Fruit fly (Drosophila melanogaster) whole organism, embryonic: ENCODE data around the gene CG32650.

Experiments
- CG12104 ChIP-seq: fragments of 200-800 bp; sonication (Bioruptor generic); optimal IDR thresholded peaks from 3 replicates; lab custom pipeline; 2016; ENCODE audit warnings: missing biosample characterization, missing genetic modification characterization
- CG14965 ChIP-seq: fragments of 200-800 bp; sonication (Bioruptor generic); optimal IDR thresholded peaks from 2 replicates; lab custom pipeline; 2016; ENCODE audit warnings: missing biosample characterization, missing genetic modification characterization, borderline replicate concordance
- CG15479 ChIP-seq: fragments of 200-800 bp; sonication (Bioruptor generic); optimal IDR thresholded peaks from 3 replicates; lab custom pipeline; 2019; ENCODE audit warnings: missing biosample characterization, mild to moderate bottlenecking, missing genetic modification characterization, moderate library complexity
- CG4820 ChIP-seq: fragments of 200-800 bp; sonication (Bioruptor generic); optimal IDR thresholded peaks from 3 replicates; lab custom pipeline; 2016; ENCODE audit warnings: missing biosample characterization, missing genetic modification characterization
- HLH3B ChIP-seq: fragments of 200-800 bp; sonication (Bioruptor generic); IDR thresholded peaks from 2 replicates; pipeline ENCODE4 v1.3.6; 2022; ENCODE audit warnings: missing biosample characterization, missing genetic modification characterization
- crol ChIP-seq: fragments of 200-800 bp; sonication (Bioruptor generic); IDR thresholded peaks from 2 replicates; pipeline ENCODE4 v1.3.6; 2022; ENCODE audit warnings: missing biosample characterization, missing genetic modification characterization
- jigr1 ChIP-seq: fragments of 200-800 bp; sonication (Bioruptor generic); IDR thresholded peaks from 3 replicates; pipeline ENCODE4 v1.3.6; 2022; ENCODE audit warnings: missing biosample characterization, missing genetic modification characterization
- maf-S ChIP-seq: fragments of 200-800 bp; sonication (Bioruptor generic); optimal IDR thresholded peaks from 2 replicates; lab custom pipeline; 2016; ENCODE audit warnings: missing biosample characterization, missing genetic modification characterization
- ro ChIP-seq: fragments of 200-800 bp; sonication (Bioruptor generic); IDR thresholded peaks from 2 replicates; pipeline ENCODE4 v1.3.6; 2022; ENCODE audit warnings: missing biosample characterization, missing genetic modification characterization

dm6 chrX:12897150-12897549, 1.3 kb downstream of the CG32650 start, which contains the start of gene Pde9:
- TF ChIP-seq CG12104 (GFP tag; lab: Kevin White, UChicago) (no peak), jigr1 (GFP tag; lab: Robert Waterston, UW) (no peak), HLH3B (GFP tag; lab: Robert Waterston, UW) (no peak), crol (GFP tag; lab: Robert Waterston, UW) (no peak), CG4820 (GFP tag; lab: Kevin White, UChicago) (no peak), maf-S (GFP tag; lab: Kevin White, UChicago) (no peak), CG15479 (GFP tag; lab: Kevin White, UChicago) (peak; percentile 9), CG14965 (no peak), ro (GFP tag; lab: Robert Waterston, UW) (no peak)
